Fruit fly (Drosophila melanogaster) whole organism, pupa: Measurements from ENCODE around the gene Gr23a.

ENCODE experiments used
- CG14655 ChIP-seq: fragments of 200-800 bp; sonication (Bioruptor generic); optimal IDR thresholded peaks from 3 replicates; lab custom pipeline; 2017; ENCODE audit warnings: mild to moderate bottlenecking, missing biosample characterization, missing genetic modification reagents, missing genetic modification characterization
- CG17806 ChIP-seq: fragments of 200-800 bp; sonication (Bioruptor generic); optimal IDR thresholded peaks from 2 replicates; lab custom pipeline; 2018; ENCODE audit warnings: missing biosample characterization, mild to moderate bottlenecking, missing genetic modification characterization, moderate library complexity
- CG8159 ChIP-seq: fragments of 200-800 bp; sonication (Bioruptor generic); optimal IDR thresholded peaks from 3 replicates; lab custom pipeline; 2018; ENCODE audit warnings: missing biosample characterization, mild to moderate bottlenecking, missing genetic modification characterization, moderate library complexity
- CG8301 ChIP-seq: fragments of 200-800 bp; sonication (Bioruptor generic); optimal IDR thresholded peaks from 2 replicates; lab custom pipeline; 2018; ENCODE audit warnings: missing biosample characterization, mild to moderate bottlenecking, missing genetic modification characterization
- CG9948 ChIP-seq: fragments of 200-800 bp; sonication (Bioruptor generic); optimal IDR thresholded peaks from 2 replicates; lab custom pipeline; 2018; ENCODE audit warnings: missing biosample characterization, mild to moderate bottlenecking, missing genetic modification characterization, moderate library complexity
- EcR ChIP-seq: fragments of 200-800 bp; sonication (Bioruptor generic); optimal IDR thresholded peaks from 3 replicates; lab custom pipeline; 2019; ENCODE audit warnings: missing biosample characterization, missing genetic modification characterization, mild to moderate bottlenecking, moderate library complexity, missing genetic modification reagents
- Ets98B ChIP-seq: fragments of 200-800 bp; sonication (Bioruptor generic); IDR thresholded peaks from 2 replicates; pipeline ENCODE4 v1.3.6; 2022; ENCODE audit warnings: missing biosample characterization, missing genetic modification characterization
- Pif1B ChIP-seq: fragments of 200-800 bp; sonication (Bioruptor generic); optimal IDR thresholded peaks from 3 replicates; lab custom pipeline; 2016; ENCODE audit warnings: missing biosample characterization, missing genetic modification characterization
- Snoo ChIP-seq: fragments of 200-800 bp; sonication (Bioruptor generic); optimal IDR thresholded peaks from 3 replicates; lab custom pipeline; 2017; ENCODE audit warnings: missing biosample characterization, mild to moderate bottlenecking, missing genetic modification characterization, inconsistent platforms
- rn ChIP-seq: fragments of 200-800 bp; sonication (Bioruptor generic); IDR thresholded peaks from 2 replicates; pipeline ENCODE4 v1.3.6; 2022; ENCODE audit warnings: missing biosample characterization, missing genetic modification characterization

DNA sequence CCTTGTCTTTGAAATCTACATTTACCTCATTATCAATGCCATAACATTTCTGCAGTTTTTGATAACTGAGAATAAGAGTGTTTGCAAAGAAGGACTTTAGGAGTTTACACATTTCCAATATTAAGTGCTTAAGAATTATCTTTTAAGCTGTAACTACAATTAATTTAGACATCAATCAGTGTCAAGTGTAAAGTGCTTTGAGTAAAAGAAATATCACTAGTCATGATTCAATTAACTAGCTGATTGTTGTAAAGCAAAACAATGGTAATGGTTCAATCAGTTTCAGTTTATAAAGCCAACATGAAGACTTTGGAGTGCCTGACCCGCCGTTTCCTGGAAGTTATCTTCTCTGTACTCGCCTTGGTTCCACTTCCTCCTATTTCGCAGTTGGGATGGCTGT, at the start of gene Gr23a:
- TF ChIP-seq CG8301 (tag; lab: Kevin White, UChicago): no peak
- TF ChIP-seq CG8159 (tag; lab: Kevin White, UChicago): no peak
- no peak for TF ChIP-seq Ets98B (GFP tag; lab: Robert Waterston, UW)
- TF ChIP-seq CG14655 (GFP tag; lab: Kevin White, UChicago): no peak
- TF ChIP-seq CG17806 (tag; lab: Kevin White, UChicago): no peak
- no peak for TF ChIP-seq CG9948 (tag; lab: Kevin White, UChicago)
- TF ChIP-seq Pif1B (GFP tag; lab: Kevin White, UChicago): no peak
- no peak for TF ChIP-seq EcR (GFP tag; lab: Kevin White, UChicago)
- TF ChIP-seq Snoo (tag; lab: Kevin White, UChicago): no peak
- no peak for TF ChIP-seq rn (GFP tag; lab: Robert Waterston, UW)
